Worm (Caenorhabditis elegans): ENCODE results near the gene mig-15.

DNA sequence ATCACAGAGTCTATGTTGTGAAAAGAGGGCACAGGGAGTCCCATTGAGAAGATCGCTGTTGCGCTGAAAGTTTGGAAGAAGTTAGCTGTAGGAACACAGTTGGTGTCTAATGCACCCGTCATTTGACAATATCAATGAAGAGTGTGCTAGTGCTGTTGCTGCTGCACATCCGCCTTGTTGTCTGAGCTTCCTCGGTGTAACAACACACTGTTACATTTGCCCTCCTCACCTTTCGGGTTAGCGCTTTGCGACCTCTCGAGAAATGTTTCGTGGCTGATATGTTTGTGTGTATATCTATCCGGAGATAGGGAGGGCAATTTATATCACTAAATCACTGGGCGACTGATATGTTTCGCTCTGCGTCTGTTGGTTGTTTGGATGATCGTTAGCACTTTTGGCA is 34.2 kb downstream of the mig-15 start:
- TF ChIP-seq C08G9.2 (tag; optimal IDR thresholded peaks at IDR 0.05), result no peak
- TF ChIP-seq C38D4.7 (GFP tag; optimal IDR thresholded peaks at IDR 0.05), result peak; percentile 30
- TF ChIP-seq ama-1 (optimal IDR thresholded peaks at IDR 0.05), result no peak
- TF ChIP-seq nhr-232 (tag; optimal IDR thresholded peaks at IDR 0.05), result no peak
- TF ChIP-seq hlh-13 (GFP tag; optimal IDR thresholded peaks at IDR 0.05), result no peak
- TF ChIP-seq rnt-1 (tag; optimal IDR thresholded peaks at IDR 0.05), result peak; percentile 33
- no peak for TF ChIP-seq fkh-10 (GFP tag; optimal IDR thresholded peaks at IDR 0.05)
